Worm (Caenorhabditis elegans): ENCODE results near the gene tsr-1.

- TF ChIP-seq W03F9.2 (tag; optimal IDR thresholded peaks at IDR 0.05) (no peak), him-1 (tag; optimal IDR thresholded peaks at IDR 0.05) (no peak), dao-5 (tag; optimal IDR thresholded peaks at IDR 0.05) (no peak)
Measured at ce11 chrII:2504431-2504928, 31.3 kb upstream of the tsr-1 start, which contains the start of gene gbas-1.

All from whole organism, L4/young adult.